Worm (Caenorhabditis elegans) whole organism, L1 larva: ENCODE results near the gene R02D3.8.

Experiments used
- C04F5.9 ChIP-seq: sonication (generic microtip); optimal IDR thresholded peaks from 2 replicates; lab custom pipeline; 2016; ENCODE audit warnings: missing genetic modification characterization, missing compliant biosample characterization
- C16A3.4 ChIP-seq: fragments of 150-350 bp; optimal IDR thresholded peaks from 2 replicates; lab custom pipeline; 2014; ENCODE audit warnings: missing biosample characterization, missing genetic modification characterization
- F16B12.6 ChIP-seq: fragments of 150-350 bp; optimal IDR thresholded peaks from 2 replicates; lab custom pipeline; 2014; ENCODE audit warnings: missing biosample characterization, missing genetic modification characterization
- Y116A8C.19 ChIP-seq: sonication (generic microtip); optimal IDR thresholded peaks from 2 replicates; lab custom pipeline; 2016; ENCODE audit warnings: missing compliant biosample characterization, missing genetic modification characterization, borderline replicate concordance
- alr-1 ChIP-seq: fragments of 200-800 bp; sonication (Bioruptor generic); optimal IDR thresholded peaks from 2 replicates; lab custom pipeline; 2018; ENCODE audit warnings: borderline replicate concordance, mild to moderate bottlenecking, missing genetic modification characterization, missing compliant biosample characterization
- blmp-1 ChIP-seq: fragments of 150-350 bp; optimal IDR thresholded peaks from 2 replicates; lab custom pipeline; 2014; ENCODE audit warnings: missing biosample characterization, missing genetic modification characterization
- ceh-63 ChIP-seq: fragments of 200-800 bp; sonication (Bioruptor generic); optimal IDR thresholded peaks from 2 replicates; lab custom pipeline; 2018; ENCODE audit warnings: mild to moderate bottlenecking, missing genetic modification characterization, missing compliant biosample characterization
- ceh-8 ChIP-seq: fragments of 200-800 bp; sonication (Bioruptor generic); optimal IDR thresholded peaks from 2 replicates; lab custom pipeline; 2018; ENCODE audit warnings: mild to moderate bottlenecking, missing genetic modification characterization, moderate library complexity, missing compliant biosample characterization
- ceh-88 ChIP-seq: fragments of 200-800 bp; sonication (Bioruptor generic); IDR thresholded peaks from 2 replicates; pipeline ENCODE4 v1.3.6; 2022; ENCODE audit warnings: missing genetic modification characterization, missing compliant biosample characterization
- dpl-1 ChIP-seq, 3 experiments: fragments of 150-350 bp in 2 of 3; sonication (generic microtip) in 1 of 3; optimal IDR thresholded peaks; 2 replicates each; lab custom pipeline; 2014 to 2017; ENCODE audit warnings: missing biosample characterization in 3 of 3, missing genetic modification characterization in 3 of 3, missing genetic modification reagents in 3 of 3
- dsc-1 ChIP-seq: sonication (generic microtip); optimal IDR thresholded peaks from 2 replicates; lab custom pipeline; 2016; ENCODE audit warnings: mild to moderate bottlenecking, missing genetic modification characterization, missing compliant biosample characterization
- efl-1 ChIP-seq, 4 experiments: fragments of 150-350 bp; optimal IDR thresholded peaks in 3 of 4; peaks in 1 of 4; 1 replicate in 1 of 4; 2 replicates in 3 of 4; lab custom pipeline; 2014; ENCODE audit warnings: missing biosample characterization in 2 of 4, missing genetic modification characterization in 2 of 4, missing genetic modification reagents in 2 of 4
- egl-13 ChIP-seq: sonication (generic microtip); optimal IDR thresholded peaks from 2 replicates; lab custom pipeline; 2016; ENCODE audit warnings: missing genotype, missing genetic modification reagents, missing genetic modification characterization, missing compliant biosample characterization
- fkh-8 ChIP-seq: sonication (generic microtip); optimal IDR thresholded peaks from 2 replicates; lab custom pipeline; 2016; ENCODE audit warnings: mild to moderate bottlenecking, missing genetic modification characterization, missing compliant biosample characterization
- fos-1 ChIP-seq: fragments of 150-350 bp; optimal IDR thresholded peaks from 2 replicates; lab custom pipeline; 2014; ENCODE audit warnings: missing biosample characterization, missing genetic modification characterization
- hpl-2 ChIP-seq: fragments of 150-350 bp; optimal IDR thresholded peaks from 2 replicates; lab custom pipeline; 2014; ENCODE audit warnings: missing biosample characterization, missing genetic modification reagents, missing genetic modification characterization
- isw-1 ChIP-seq: fragments of 200-800 bp; sonication (Bioruptor generic); IDR thresholded peaks from 2 replicates; pipeline ENCODE4 v1.3.6; 2022; ENCODE audit warnings: missing genetic modification characterization, missing compliant biosample characterization
- jun-1 ChIP-seq: fragments of 150-350 bp; optimal IDR thresholded peaks from 2 replicates; lab custom pipeline; 2014; ENCODE audit warnings: missing biosample characterization, missing genetic modification reagents, missing genetic modification characterization
- lin-14 ChIP-seq: fragments of 200-800 bp; sonication (Bioruptor generic); optimal IDR thresholded peaks from 2 replicates; lab custom pipeline; 2018; ENCODE audit warnings: mild to moderate bottlenecking, missing genetic modification characterization, moderate library complexity, missing compliant biosample characterization
- lin-15B ChIP-seq: fragments of 150-350 bp; sonication (generic microtip); optimal IDR thresholded peaks from 3 replicates; lab custom pipeline; 2014; ENCODE audit warnings: missing biosample characterization, missing genetic modification characterization
- lin-35 ChIP-seq, 2 experiments: fragments of 150-350 bp; optimal IDR thresholded peaks; 2 replicates each; lab custom pipeline; 2014; ENCODE audit warnings: missing biosample characterization in 2 of 2, missing genetic modification characterization in 2 of 2, missing genetic modification reagents in 2 of 2
- lsy-2 ChIP-seq, 2 experiments: fragments of 150-350 bp; optimal IDR thresholded peaks; 2 replicates each; lab custom pipeline; 2014; ENCODE audit warnings: missing biosample characterization in 2 of 2, missing genetic modification characterization in 2 of 2
- mab-9 ChIP-seq: fragments of 200-800 bp; sonication (Bioruptor generic); IDR thresholded peaks from 2 replicates; pipeline ENCODE4 v1.3.6; 2022; ENCODE audit warnings: missing genetic modification reagents, missing genetic modification characterization, missing compliant biosample characterization
- mdl-1 ChIP-seq, 2 experiments: fragments of 150-350 bp; optimal IDR thresholded peaks; 2 replicates each; lab custom pipeline; 2014 to 2017; ENCODE audit warnings: missing biosample characterization in 2 of 2, missing genetic modification characterization in 2 of 2, inconsistent platforms in 1 of 2
- nhr-11 ChIP-seq: fragments of 150-350 bp; optimal IDR thresholded peaks from 2 replicates; lab custom pipeline; 2014; ENCODE audit warnings: missing biosample characterization, missing genetic modification characterization
- nhr-20 ChIP-seq: sonication (generic microtip); optimal IDR thresholded peaks from 2 replicates; lab custom pipeline; 2016; ENCODE audit warnings: mild to moderate bottlenecking, missing genetic modification characterization, missing compliant biosample characterization
- nhr-237 ChIP-seq: fragments of 150-350 bp; optimal IDR thresholded peaks from 2 replicates; lab custom pipeline; 2014; ENCODE audit warnings: missing biosample characterization, missing genetic modification characterization
- nhr-71 ChIP-seq: sonication (generic microtip); optimal IDR thresholded peaks from 2 replicates; lab custom pipeline; 2016; ENCODE audit warnings: mild to moderate bottlenecking, missing genetic modification characterization, moderate library complexity, missing compliant biosample characterization
- nhr-77 ChIP-seq: fragments of 150-350 bp; optimal IDR thresholded peaks from 2 replicates; lab custom pipeline; 2014; ENCODE audit warnings: missing biosample characterization, missing genetic modification characterization
- nhr-84 ChIP-seq: sonication (generic microtip); optimal IDR thresholded peaks from 2 replicates; lab custom pipeline; 2017; ENCODE audit warnings: missing biosample characterization, missing genetic modification characterization
- nhr-90 ChIP-seq: sonication (generic microtip); optimal IDR thresholded peaks from 2 replicates; lab custom pipeline; 2016; ENCODE audit warnings: mild to moderate bottlenecking, missing genetic modification characterization, missing compliant biosample characterization; ENCODE audit not compliant: poor library complexity
- pax-3 ChIP-seq: fragments of 200-800 bp; sonication (Bioruptor generic); optimal IDR thresholded peaks from 2 replicates; lab custom pipeline; 2018; ENCODE audit warnings: mild to moderate bottlenecking, missing genetic modification characterization, moderate library complexity, missing compliant biosample characterization
- pqm-1 ChIP-seq: sonication (generic microtip); optimal IDR thresholded peaks from 3 replicates; lab custom pipeline; 2017; ENCODE audit warnings: missing biosample characterization, missing genetic modification characterization
- rnt-1 ChIP-seq: sonication (generic microtip); optimal IDR thresholded peaks from 2 replicates; lab custom pipeline; 2016; ENCODE audit warnings: mild to moderate bottlenecking, missing genetic modification characterization, moderate library complexity, missing compliant biosample characterization
- snu-23 ChIP-seq: sonication (generic microtip); optimal IDR thresholded peaks from 2 replicates; lab custom pipeline; 2016; ENCODE audit warnings: missing genetic modification characterization, missing compliant biosample characterization
- sox-4 ChIP-seq: sonication (generic microtip); optimal IDR thresholded peaks from 2 replicates; lab custom pipeline; 2016; ENCODE audit warnings: missing genetic modification characterization, missing compliant biosample characterization
- sup-37 ChIP-seq: fragments of 200-800 bp; sonication (Bioruptor generic); optimal IDR thresholded peaks from 2 replicates; lab custom pipeline; 2018; ENCODE audit warnings: mild to moderate bottlenecking, missing genetic modification characterization, missing compliant biosample characterization
- swsn-7 ChIP-seq: sonication (generic microtip); optimal IDR thresholded peaks from 2 replicates; lab custom pipeline; 2016; ENCODE audit warnings: missing genetic modification characterization, missing compliant biosample characterization
- tbx-2 ChIP-seq: sonication (generic microtip); optimal IDR thresholded peaks from 2 replicates; lab custom pipeline; 2016; ENCODE audit warnings: missing genetic modification characterization, missing compliant biosample characterization
- tlp-1 ChIP-seq: fragments of 150-350 bp; optimal IDR thresholded peaks from 2 replicates; lab custom pipeline; 2014; ENCODE audit warnings: missing biosample characterization, missing genetic modification characterization
- unc-130 ChIP-seq: fragments of 150-350 bp; optimal IDR thresholded peaks from 2 replicates; lab custom pipeline; 2017; ENCODE audit warnings: missing biosample characterization, missing genetic modification characterization, inconsistent platforms
- unc-86 ChIP-seq: sonication (generic microtip); optimal IDR thresholded peaks from 2 replicates; lab custom pipeline; 2016; ENCODE audit warnings: missing genetic modification characterization, missing compliant biosample characterization
- unc-98 ChIP-seq: fragments of 200-800 bp; sonication (Bioruptor generic); IDR thresholded peaks from 2 replicates; pipeline ENCODE4 v1.3.6; 2022; ENCODE audit warnings: missing genetic modification characterization, missing compliant biosample characterization
- vab-15 ChIP-seq: sonication (generic microtip); optimal IDR thresholded peaks from 2 replicates; lab custom pipeline; 2017; ENCODE audit warnings: missing genotype, mild to moderate bottlenecking, missing genetic modification characterization, missing compliant biosample characterization
- ztf-11 ChIP-seq, 2 experiments: sonication (generic microtip); optimal IDR thresholded peaks; 2 replicates each; lab custom pipeline; 2016 to 2017; ENCODE audit warnings: missing genetic modification characterization in 2 of 2, missing biosample characterization in 1 of 2, missing compliant biosample characterization in 1 of 2

Gene R02D3.8

DNA sequence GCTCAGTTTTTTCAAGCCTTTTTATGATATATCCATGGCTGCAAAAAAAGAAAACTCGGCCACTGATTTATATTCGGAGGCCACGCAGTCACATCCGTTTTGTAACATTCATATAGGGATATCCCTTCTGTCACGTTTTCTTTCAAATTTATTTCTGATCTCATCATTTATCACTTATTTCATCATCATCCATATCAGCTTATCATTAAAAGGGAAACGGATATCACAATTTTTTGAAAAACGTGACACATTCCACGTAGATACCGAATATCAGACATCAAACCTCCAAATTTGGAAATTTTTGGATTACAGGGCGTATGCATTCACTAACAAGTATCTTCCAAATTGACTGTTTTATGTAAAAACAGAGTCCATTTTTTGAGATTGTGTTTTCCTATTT is 45.7 kb upstream of the R02D3.8 start (continued):
- TF ChIP-seq ceh-88 (GFP tag; lab: Robert Waterston, UW) (no peak), fos-1 (tag; lab: Kevin White, UChicago) (no peak), nhr-71 (peak; percentile 55), lin-14 (GFP tag; lab: Kevin White, UChicago) (peak; percentile 32), ceh-63 (no peak), blmp-1 (tag; lab: Kevin White, UChicago) (peak; percentile 73), sup-37 (GFP tag; lab: Kevin White, UChicago) (no peak), dpl-1 (GFP tag; optimal IDR thresholded peaks at IDR 0.05; lab: Kevin White, UChicago) (no peak), unc-130 (no peak), nhr-20 (peak; percentile 9), fkh-8 (tag; lab: Kevin White, UChicago) (no peak), egl-13 (tag; lab: Kevin White, UChicago) (peak; percentile 36), nhr-11 (no peak), isw-1 (GFP tag; lab: Robert Waterston, UW) (no peak), lin-15B (tag; lab: Kevin White, UChicago) (no peak), lsy-2 (tag; optimal IDR thresholded peaks at IDR 0.05; lab: Kevin White, UChicago) (no peak), swsn-7 (tag; lab: Kevin White, UChicago) (no peak), nhr-90 (no peak), ceh-8 (GFP tag; lab: Kevin White, UChicago) (no peak), mdl-1 (tag; optimal IDR thresholded peaks at IDR 0.05; lab: Kevin White, UChicago) (no peak), pqm-1 (tag; lab: Kevin White, UChicago) (no peak)

- no peak for TF ChIP-seq nhr-77 (tag; lab: Kevin White, UChicago)
- no peak for TF ChIP-seq fos-1 (tag; lab: Kevin White, UChicago)
- no peak for TF ChIP-seq nhr-90
- TF ChIP-seq hpl-2 (GFP tag; lab: Kevin White, UChicago): no peak
- TF ChIP-seq pax-3 (tag; lab: Kevin White, UChicago): no peak
- TF ChIP-seq Y116A8C.19 (tag; lab: Kevin White, UChicago): no peak
- no peak for TF ChIP-seq nhr-84
- TF ChIP-seq ztf-11 (tag; optimal IDR thresholded peaks at IDR 0.05; lab: Kevin White, UChicago): no peak
- TF ChIP-seq lin-35 (GFP tag; optimal IDR thresholded peaks at IDR 0.05; lab: Kevin White, UChicago): no peak
- no peak for TF ChIP-seq vab-15 (tag; lab: Kevin White, UChicago)
Measured at ce11 chrIV:300307-300706, 43.3 kb upstream of the R02D3.8 start.

ce11 chrIV:299190-299589 is 42.2 kb upstream of the R02D3.8 start:
- no peak for TF ChIP-seq mab-9
- TF ChIP-seq efl-1 (optimal IDR thresholded peaks at IDR 0.05; lab: Kevin White, UChicago): no peak
- peak in 1 of 2 experiments; percentile 91 for TF ChIP-seq efl-1 (GFP tag; optimal IDR thresholded peaks at IDR 0.05 in 1 of 2; lab: Kevin White, UChicago)
- no peak for TF ChIP-seq lin-15B (tag; lab: Kevin White, UChicago)
- TF ChIP-seq, all 84 proteins: peak for 1

DNA sequence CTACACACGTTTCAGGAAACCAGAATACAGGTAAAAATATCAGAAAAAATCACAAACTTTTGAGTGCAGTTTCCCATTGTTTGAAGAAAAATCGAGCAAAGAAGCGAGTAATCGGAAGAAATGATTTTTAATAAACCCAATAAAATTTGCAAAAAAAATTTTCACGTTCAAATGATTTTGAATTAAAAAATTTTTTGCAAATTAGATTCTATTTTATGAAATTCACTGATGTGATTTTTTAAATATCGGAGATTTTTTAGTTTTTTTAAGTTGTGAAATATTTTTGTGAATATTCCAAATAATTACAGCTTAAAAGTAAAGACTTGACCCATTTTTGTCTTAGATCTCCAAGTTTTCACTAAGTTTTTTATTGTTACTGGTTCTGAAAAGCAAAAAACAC is 41.2 kb upstream of the R02D3.8 start, which contains the start of gene pnp-1:
Gene pnp-1 (minus strand): TSS at position 101 of the 400 bp plus-strand sequence.
- TF ChIP-seq ceh-63: no peak
- no peak for TF ChIP-seq alr-1 (tag; lab: Kevin White, UChicago)
- TF ChIP-seq unc-86 (tag; lab: Kevin White, UChicago): no peak
- TF ChIP-seq C04F5.9 (tag; lab: Kevin White, UChicago): no peak

DNA sequence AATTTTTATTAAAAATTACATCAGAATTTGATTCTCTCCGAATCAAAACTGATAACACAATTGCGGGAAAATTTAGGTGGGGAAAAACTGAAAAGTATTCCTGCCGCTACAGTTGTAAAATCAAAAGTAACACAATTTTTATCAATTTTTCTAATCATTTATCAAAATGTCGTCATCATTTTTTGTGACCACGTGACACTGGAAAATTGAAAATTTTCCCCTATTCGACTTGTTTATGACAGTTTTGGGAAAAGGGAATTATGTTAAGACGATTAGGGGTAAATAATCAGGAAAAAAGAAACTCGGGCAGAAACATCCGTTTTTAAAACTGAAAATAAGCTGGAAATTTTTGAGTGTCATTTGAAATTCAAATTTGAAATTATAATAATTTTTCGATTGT is 39.8 kb upstream of the R02D3.8 start:
- peak; percentile 7 for TF ChIP-seq tlp-1 (tag; lab: Kevin White, UChicago)
- peak in 1 of 2 experiments; percentile 35 for TF ChIP-seq lin-35 (GFP tag; optimal IDR thresholded peaks at IDR 0.05; lab: Kevin White, UChicago)
- peak; percentile 41 for TF ChIP-seq nhr-71
- no peak for TF ChIP-seq tbx-2
- no peak for TF ChIP-seq nhr-237 (tag; lab: Kevin White, UChicago)
- TF ChIP-seq ztf-11 (tag; optimal IDR thresholded peaks at IDR 0.05; lab: Kevin White, UChicago): no peak
- no peak for TF ChIP-seq F16B12.6 (tag; lab: Kevin White, UChicago)
- no peak for TF ChIP-seq C16A3.4 (tag; lab: Kevin White, UChicago)
- TF ChIP-seq Y116A8C.19 (tag; lab: Kevin White, UChicago): no peak
- peak; percentile 4 for TF ChIP-seq snu-23 (GFP tag; lab: Kevin White, UChicago)
- TF ChIP-seq nhr-90: peak; percentile 64
- TF ChIP-seq unc-98 (GFP tag; lab: Robert Waterston, UW): no peak
- no peak for TF ChIP-seq jun-1 (tag; lab: Kevin White, UChicago)
- no peak for TF ChIP-seq dsc-1
- no peak for TF ChIP-seq sox-4 (tag; lab: Kevin White, UChicago)
- no peak for TF ChIP-seq lsy-2 (tag; optimal IDR thresholded peaks at IDR 0.05; lab: Kevin White, UChicago)
- TF ChIP-seq rnt-1 (tag; lab: Kevin White, UChicago): no peak
- peak; percentile 11 for TF ChIP-seq nhr-20
